Worm (Caenorhabditis elegans) whole organism, young adult: Measurements from ENCODE around the gene dpff-1.

Experiments used
- B0336.3 ChIP-seq: fragments of 200-800 bp; sonication (Bioruptor generic); IDR thresholded peaks from 2 replicates; pipeline ENCODE4 v1.3.6; 2022; ENCODE audit warnings: missing genetic modification characterization, missing compliant biosample characterization
- C06A6.2 ChIP-seq: fragments of 200-800 bp; sonication (Bioruptor generic); conservative IDR thresholded peaks from 2 replicates; pipeline ENCODE4 v1.3.6; 2022; ENCODE audit warnings: missing genetic modification characterization, missing compliant biosample characterization
- F33H1.4 ChIP-seq: fragments of 200-800 bp; sonication (Bioruptor generic); IDR thresholded peaks from 2 replicates; pipeline ENCODE4 v1.3.6; 2022; ENCODE audit warnings: missing genetic modification reagents, missing genetic modification characterization, missing compliant biosample characterization
- F37B4.10 ChIP-seq: fragments of 200-800 bp; sonication (Bioruptor generic); IDR thresholded peaks from 2 replicates; pipeline ENCODE4 v1.3.6; 2022; ENCODE audit warnings: missing genetic modification characterization, missing compliant biosample characterization
- F39B2.1 ChIP-seq: fragments of 200-800 bp; sonication (Bioruptor generic); IDR thresholded peaks from 2 replicates; pipeline ENCODE4 v1.3.6; 2022; ENCODE audit warnings: missing genetic modification reagents, missing genetic modification characterization, missing compliant biosample characterization
- F52B5.7 ChIP-seq: sonication (generic microtip); optimal IDR thresholded peaks from 2 replicates; lab custom pipeline; 2016; ENCODE audit warnings: mild to moderate bottlenecking, missing genetic modification characterization, missing compliant biosample characterization
- T26A5.8 ChIP-seq: sonication (generic microtip); optimal IDR thresholded peaks from 2 replicates; lab custom pipeline; 2016; ENCODE audit warnings: missing genetic modification characterization, missing compliant biosample characterization
- Y56A3A.18 ChIP-seq: fragments of 200-800 bp; sonication (Bioruptor generic); IDR thresholded peaks from 2 replicates; pipeline ENCODE4 v1.3.6; 2022; ENCODE audit warnings: missing genetic modification reagents, missing genetic modification characterization, missing compliant biosample characterization
- ama-1 ChIP-seq, 3 experiments: fragments of 150-350 bp in 1 of 3; sonication (generic microtip) in 2 of 3; optimal IDR thresholded peaks; 2 replicates each; lab custom pipeline; 2014 to 2018; ENCODE audit warnings: missing biosample characterization in 2 of 3, missing genetic modification characterization in 2 of 3, missing genetic modification reagents in 2 of 3
- aptf-2 ChIP-seq: fragments of 200-800 bp; sonication (Bioruptor generic); conservative IDR thresholded peaks from 2 replicates; pipeline ENCODE4 v1.3.6; 2022; ENCODE audit warnings: missing genetic modification reagents, missing genetic modification characterization, missing compliant biosample characterization
- attf-3 ChIP-seq: fragments of 200-800 bp; sonication (Bioruptor generic); conservative IDR thresholded peaks from 2 replicates; pipeline ENCODE4 v1.3.6; 2022; ENCODE audit warnings: missing genetic modification reagents, missing genetic modification characterization, missing compliant biosample characterization
- attf-5 ChIP-seq: fragments of 200-800 bp; sonication (Bioruptor generic); optimal IDR thresholded peaks from 2 replicates; lab custom pipeline; 2018; ENCODE audit warnings: mild to moderate bottlenecking, missing genetic modification characterization, missing compliant biosample characterization
- attf-6 ChIP-seq: fragments of 200-800 bp; sonication (Bioruptor generic); IDR thresholded peaks from 2 replicates; pipeline ENCODE4 v1.3.6; 2022; ENCODE audit warnings: missing genetic modification reagents, missing genetic modification characterization, missing compliant biosample characterization
- bed-1 ChIP-seq: fragments of 200-800 bp; sonication (Bioruptor generic); IDR thresholded peaks from 2 replicates; pipeline ENCODE4 v1.3.6; 2022; ENCODE audit warnings: missing genetic modification reagents, missing genetic modification characterization, missing compliant biosample characterization
- bed-2 ChIP-seq: fragments of 200-800 bp; sonication (Bioruptor generic); IDR thresholded peaks from 2 replicates; pipeline ENCODE4 v1.3.6; 2022; ENCODE audit warnings: missing genetic modification reagents, missing genetic modification characterization, missing compliant biosample characterization
- ccch-3 ChIP-seq: fragments of 200-800 bp; sonication (Bioruptor generic); optimal IDR thresholded peaks from 2 replicates; lab custom pipeline; 2018; ENCODE audit warnings: mild to moderate bottlenecking, missing genetic modification characterization, missing compliant biosample characterization
- cebp-2 ChIP-seq: fragments of 200-800 bp; sonication (Bioruptor generic); IDR thresholded peaks from 2 replicates; pipeline ENCODE4 v1.3.6; 2022; ENCODE audit warnings: missing genetic modification characterization, missing compliant biosample characterization
- ceh-27 ChIP-seq: fragments of 200-800 bp; sonication (Bioruptor generic); optimal IDR thresholded peaks from 2 replicates; lab custom pipeline; 2018; ENCODE audit warnings: mild to moderate bottlenecking, missing genetic modification characterization, moderate library complexity, missing compliant biosample characterization
- chd-7 ChIP-seq: sonication (generic microtip); optimal IDR thresholded peaks from 2 replicates; lab custom pipeline; 2016; ENCODE audit warnings: mild to moderate bottlenecking, missing genetic modification characterization, moderate library complexity, missing compliant biosample characterization
- dox-1 ChIP-seq: fragments of 200-800 bp; sonication (Bioruptor generic); IDR thresholded peaks from 2 replicates; pipeline ENCODE4 v1.3.6; 2022; ENCODE audit warnings: missing genetic modification reagents, missing genetic modification characterization, missing compliant biosample characterization
- dpff-1 ChIP-seq: sonication (generic microtip); optimal IDR thresholded peaks from 2 replicates; lab custom pipeline; 2017; ENCODE audit warnings: mild to moderate bottlenecking, missing genetic modification characterization, missing compliant biosample characterization
- dpl-1 ChIP-seq: fragments of 150-350 bp; optimal IDR thresholded peaks from 2 replicates; lab custom pipeline; 2014; ENCODE audit warnings: missing biosample characterization, missing genetic modification reagents, missing genetic modification characterization
- efl-1 ChIP-seq: fragments of 150-350 bp; optimal IDR thresholded peaks from 2 replicates; lab custom pipeline; 2014; ENCODE audit warnings: missing biosample characterization, missing genetic modification reagents, missing genetic modification characterization
- egl-44 ChIP-seq: fragments of 200-800 bp; sonication (Bioruptor generic); IDR thresholded peaks from 2 replicates; pipeline ENCODE4 v1.3.6; 2022; ENCODE audit warnings: missing genetic modification reagents, missing genetic modification characterization, missing compliant biosample characterization
- egrh-3 ChIP-seq: fragments of 200-800 bp; sonication (Bioruptor generic); IDR thresholded peaks from 2 replicates; pipeline ENCODE4 v1.3.6; 2022; ENCODE audit warnings: missing genetic modification reagents, missing genetic modification characterization, missing compliant biosample characterization
- hlh-12 ChIP-seq: sonication (generic microtip); optimal IDR thresholded peaks from 2 replicates; lab custom pipeline; 2016; ENCODE audit warnings: missing genetic modification characterization, missing compliant biosample characterization
- hmg-1.2 ChIP-seq: fragments of 200-800 bp; sonication (Bioruptor generic); IDR thresholded peaks from 2 replicates; pipeline ENCODE4 v1.3.6; 2022; ENCODE audit warnings: missing genetic modification reagents, missing genetic modification characterization, missing compliant biosample characterization
- hrde-1 ChIP-seq: sonication (generic microtip); optimal IDR thresholded peaks from 2 replicates; lab custom pipeline; 2016; ENCODE audit warnings: missing genetic modification characterization, mild to moderate bottlenecking, missing compliant biosample characterization, moderate library complexity, missing genotype, missing genetic modification reagents, borderline replicate concordance
- let-607 ChIP-seq, 2 experiments: fragments of 200-800 bp in 1 of 2; sonication (Bioruptor generic) in 1 of 2; sonication (generic microtip) in 1 of 2; optimal IDR thresholded peaks; 2 replicates each; lab custom pipeline; 2016 to 2018; ENCODE audit warnings: mild to moderate bottlenecking in 2 of 2, missing compliant biosample characterization in 2 of 2, missing genetic modification characterization in 2 of 2, moderate library complexity in 2 of 2, missing genotype in 1 of 2
- lin-26 ChIP-seq: fragments of 200-800 bp; sonication (Bioruptor generic); IDR thresholded peaks from 2 replicates; pipeline ENCODE4 v1.3.6; 2022; ENCODE audit warnings: missing genetic modification reagents, missing genetic modification characterization, missing compliant biosample characterization
- lin-54 ChIP-seq: fragments of 200-800 bp; sonication (Bioruptor generic); optimal IDR thresholded peaks from 2 replicates; lab custom pipeline; 2018; ENCODE audit warnings: mild to moderate bottlenecking, missing genetic modification characterization, missing compliant biosample characterization
- madf-10 ChIP-seq: sonication (generic microtip); optimal IDR thresholded peaks from 2 replicates; lab custom pipeline; 2016; ENCODE audit warnings: mild to moderate bottlenecking, missing genetic modification characterization, missing compliant biosample characterization
- mcd-1 ChIP-seq: fragments of 200-800 bp; sonication (Bioruptor generic); IDR thresholded peaks from 2 replicates; pipeline ENCODE4 v1.3.6; 2022; ENCODE audit warnings: missing genetic modification reagents, missing genetic modification characterization, missing compliant biosample characterization
- mes-4 ChIP-seq: sonication (generic microtip); optimal IDR thresholded peaks from 2 replicates; lab custom pipeline; 2016; ENCODE audit warnings: missing genotype, missing genetic modification characterization, missing compliant biosample characterization
- nfyb-1 ChIP-seq: fragments of 200-800 bp; sonication (Bioruptor generic); IDR thresholded peaks from 2 replicates; pipeline ENCODE4 v1.3.6; 2022; ENCODE audit warnings: missing genetic modification reagents, missing genetic modification characterization, missing compliant biosample characterization
- nhr-120 ChIP-seq: fragments of 200-800 bp; sonication (Bioruptor generic); IDR thresholded peaks from 2 replicates; pipeline ENCODE4 v1.3.6; 2022; ENCODE audit warnings: missing genetic modification characterization, missing compliant biosample characterization
- nhr-80 ChIP-seq: sonication (generic microtip); optimal IDR thresholded peaks from 2 replicates; lab custom pipeline; 2016; ENCODE audit warnings: missing genetic modification characterization, missing compliant biosample characterization
- pha-4 ChIP-seq: fragments of 150-350 bp; sonication (generic microtip); optimal IDR thresholded peaks from 2 replicates; lab custom pipeline; 2014; ENCODE audit warnings: missing biosample characterization, missing genetic modification reagents, missing genetic modification characterization
- sptf-2 ChIP-seq: fragments of 200-800 bp; sonication (Bioruptor generic); optimal IDR thresholded peaks from 2 replicates; lab custom pipeline; 2018; ENCODE audit warnings: mild to moderate bottlenecking, missing genetic modification characterization, missing compliant biosample characterization
- tbp1 ChIP-seq: fragments of 200-800 bp; sonication (Bioruptor generic); optimal IDR thresholded peaks from 2 replicates; lab custom pipeline; 2018; ENCODE audit warnings: mild to moderate bottlenecking, missing genetic modification characterization, missing compliant biosample characterization
- zfh-2 ChIP-seq: fragments of 200-800 bp; sonication (Bioruptor generic); conservative IDR thresholded peaks from 2 replicates; pipeline ENCODE4 v1.3.6; 2022; ENCODE audit warnings: missing genetic modification reagents, missing genetic modification characterization, missing compliant biosample characterization
- ztf-26 ChIP-seq: sonication (generic microtip); optimal IDR thresholded peaks from 2 replicates; lab custom pipeline; 2017; ENCODE audit warnings: missing genetic modification characterization, missing compliant biosample characterization
- ztf-6 ChIP-seq: fragments of 200-800 bp; sonication (Bioruptor generic); IDR thresholded peaks from 2 replicates; pipeline ENCODE4 v1.3.6; 2022; ENCODE audit warnings: missing genetic modification reagents, missing genetic modification characterization, missing compliant biosample characterization

The dpff-1 gene

DNA sequence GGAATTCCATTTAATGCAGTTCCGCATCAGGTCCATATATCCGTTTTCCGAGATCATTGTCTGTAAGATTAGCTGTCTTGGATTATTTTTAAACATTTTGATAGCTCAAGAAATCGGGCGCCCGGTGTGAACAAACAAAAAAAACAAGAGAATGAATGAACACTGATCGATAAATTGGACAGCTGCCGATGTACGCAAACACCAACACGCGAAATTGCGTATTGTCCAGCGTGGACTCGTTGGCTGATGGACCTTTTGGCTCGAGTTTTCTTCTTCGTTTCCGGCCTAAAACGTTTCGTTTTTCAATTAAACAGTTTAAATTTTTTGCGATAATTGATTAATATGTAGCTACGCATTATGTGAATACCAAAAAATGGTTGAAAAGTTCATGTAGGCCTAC, at the start of gene dpff-1:
dpff-1 (minus strand) TSS at position 288 of the 400 bp plus-strand sequence.
- TF ChIP-seq hmg-1.2 (GFP tag; lab: Robert Waterston, UW) (peak; percentile 19; the same call in 1 of the 2 replicates), let-607 (tag; optimal IDR thresholded peaks at IDR 0.05; lab: Kevin White, UChicago) (no peak), F33H1.4 (peak; percentile 19; the same call in 1 of the 2 replicates), nfyb-1 (0 out of 2 replicates have a peak, but pooled peaks have one; percentile 27)

ce11 chrIII:5953913-5954290, 47.8 kb upstream of the dpff-1 start:
- TF ChIP-seq bed-2 (GFP tag; lab: Robert Waterston, UW) (peak; percentile 11; the same call in 1 of the 2 replicates), mcd-1 (GFP tag; lab: Robert Waterston, UW) (peak; percentile 26; the same call in 1 of the 2 replicates), zfh-2 (GFP tag; lab: Robert Waterston, UW) (peak; percentile 87), egrh-3 (peak; percentile 81; the same call in 1 of the 2 replicates), egl-44 (GFP tag; lab: Robert Waterston, UW) (no peak), hlh-12 (tag; lab: Kevin White, UChicago) (no peak)
- TF ChIP-seq, all 124 proteins: peak for 4

ce11 chrIII:5953041-5953912, 47.1 kb upstream of the dpff-1 start:
- TF ChIP-seq B0336.3 (GFP tag; lab: Robert Waterston, UW), result peak; percentile 66
- no peak for TF ChIP-seq pha-4
- no peak; the same call in 1 of the 2 replicates for TF ChIP-seq mcd-1 (GFP tag; lab: Robert Waterston, UW)
- TF ChIP-seq bed-1 (GFP tag; lab: Robert Waterston, UW), result no peak
- no peak for TF ChIP-seq aptf-2 (GFP tag; lab: Robert Waterston, UW)
- no peak for TF ChIP-seq cebp-2 (GFP tag; lab: Robert Waterston, UW)
- TF ChIP-seq lin-54 (GFP tag; lab: Kevin White, UChicago), result peak; percentile 33
- TF ChIP-seq hrde-1 (tag; lab: Kevin White, UChicago), result peak; percentile 88
- TF ChIP-seq ceh-27 (GFP tag; lab: Kevin White, UChicago), result no peak
- no peak for TF ChIP-seq attf-6 (GFP tag; lab: Robert Waterston, UW)
- TF ChIP-seq ama-1 (optimal IDR thresholded peaks at IDR 0.05; lab: Kevin White, UChicago), result peak; percentile 2
- peak in 1 of 2 experiments; percentile 70 for TF ChIP-seq ama-1 (GFP tag; optimal IDR thresholded peaks at IDR 0.05; lab: Kevin White, UChicago)
- no peak for TF ChIP-seq ztf-6 (GFP tag; lab: Robert Waterston, UW)
- TF ChIP-seq tbp1 (GFP tag; lab: Kevin White, UChicago), result no peak
- TF ChIP-seq ccch-3 (GFP tag; lab: Kevin White, UChicago), result no peak
- TF ChIP-seq Y56A3A.18 (GFP tag; lab: Robert Waterston, UW), result 0 out of 2 replicates have a peak, but pooled peaks have one; percentile 74
- no peak for TF ChIP-seq F39B2.1
- TF ChIP-seq dox-1, result peak; percentile 35; the same call in 1 of the 2 replicates
- no peak for TF ChIP-seq efl-1 (GFP tag; lab: Kevin White, UChicago)
- no peak for TF ChIP-seq sptf-2 (GFP tag; lab: Kevin White, UChicago)
- no peak for TF ChIP-seq attf-5 (GFP tag; lab: Kevin White, UChicago)
- no peak for TF ChIP-seq dpl-1 (GFP tag; lab: Kevin White, UChicago)
- TF ChIP-seq F52B5.7, result no peak
- no peak for TF ChIP-seq T26A5.8 (tag; lab: Kevin White, UChicago)
- no peak for TF ChIP-seq nhr-80 (tag; lab: Kevin White, UChicago)
- TF ChIP-seq attf-3, result no peak
- TF ChIP-seq ztf-26, result no peak
- no peak for TF ChIP-seq mes-4 (tag; lab: Kevin White, UChicago)
- TF ChIP-seq chd-7 (tag; lab: Kevin White, UChicago), result no peak
- no peak for TF ChIP-seq C06A6.2
- TF ChIP-seq nhr-120 (GFP tag; lab: Robert Waterston, UW), result no peak
- TF ChIP-seq dpff-1 (tag; lab: Kevin White, UChicago), result no peak
- TF ChIP-seq F33H1.4, result no peak
- TF ChIP-seq lin-26 (GFP tag; lab: Robert Waterston, UW), result peak; percentile 38; the same call in 1 of the 2 replicates
- 0 out of 2 replicates have a peak, but pooled peaks have one; percentile 54 for TF ChIP-seq nfyb-1
- TF ChIP-seq madf-10 (tag; lab: Kevin White, UChicago), result peak; percentile 2
- no peak for TF ChIP-seq egl-44 (GFP tag; lab: Robert Waterston, UW)
- no peak for TF ChIP-seq F37B4.10 (GFP tag; lab: Robert Waterston, UW)
